Fruit fly (Drosophila melanogaster) whole organism, embryonic: ENCODE data around the gene CG14883.

Experiments used
- Asciz ChIP-seq: fragments of 200-800 bp; sonication (Bioruptor generic); optimal IDR thresholded peaks from 2 replicates; lab custom pipeline; 2017; ENCODE audit warnings: missing biosample characterization, mild to moderate bottlenecking, missing genetic modification characterization, missing genetic modification reagents
- CG10979 ChIP-seq: fragments of 200-800 bp; sonication (Bioruptor generic); optimal IDR thresholded peaks from 2 replicates; lab custom pipeline; 2018; ENCODE audit warnings: missing biosample characterization, mild to moderate bottlenecking, missing genetic modification characterization, moderate library complexity
- CG11085 ChIP-seq: fragments of 200-800 bp; sonication (Bioruptor generic); IDR thresholded peaks from 2 replicates; pipeline ENCODE4 v1.3.6; 2022; ENCODE audit warnings: missing biosample characterization, missing genetic modification characterization
- CG12769 ChIP-seq: fragments of 200-800 bp; sonication (Bioruptor generic); optimal IDR thresholded peaks from 2 replicates; lab custom pipeline; 2019; ENCODE audit warnings: missing biosample characterization, mild to moderate bottlenecking, missing genetic modification characterization, moderate library complexity
- CG32772 ChIP-seq: fragments of 200-800 bp; sonication (Bioruptor generic); IDR thresholded peaks from 2 replicates; pipeline ENCODE4 v1.3.6; 2022; ENCODE audit warnings: missing biosample characterization, missing genetic modification characterization
- CG6654 ChIP-seq: fragments of 200-800 bp; sonication (Bioruptor generic); optimal IDR thresholded peaks from 2 replicates; lab custom pipeline; 2017; ENCODE audit warnings: missing biosample characterization, mild to moderate bottlenecking, missing genetic modification characterization
- Fer2 ChIP-seq: fragments of 200-800 bp; sonication (Bioruptor generic); optimal IDR thresholded peaks from 2 replicates; lab custom pipeline; 2018; ENCODE audit warnings: missing biosample characterization, mild to moderate bottlenecking, missing genetic modification characterization, moderate library complexity
- Sin3A ChIP-seq: fragments of >200 bp; optimal IDR thresholded peaks from 2 replicates; lab custom pipeline; 2018
- chm ChIP-seq: fragments of 200-800 bp; sonication (Bioruptor generic); IDR thresholded peaks from 2 replicates; pipeline ENCODE4 v1.3.6; 2022; ENCODE audit warnings: missing biosample characterization, missing genetic modification characterization
- fd64A ChIP-seq: fragments of 200-800 bp; sonication (Bioruptor generic); optimal IDR thresholded peaks from 3 replicates; lab custom pipeline; 2018; ENCODE audit warnings: missing biosample characterization, mild to moderate bottlenecking, missing genetic modification characterization
- insv ChIP-seq, 2 experiments: fragments of 200-800 bp; sonication (Bioruptor generic); optimal IDR thresholded peaks; 3 replicates each; lab custom pipeline; 2016 to 2018; ENCODE audit warnings: missing biosample characterization in 2 of 2, missing genetic modification characterization in 2 of 2
- peb ChIP-seq: fragments of 200-800 bp; sonication (Bioruptor generic); IDR thresholded peaks from 2 replicates; pipeline ENCODE4 v1.3.6; 2022; ENCODE audit warnings: missing biosample characterization, missing genetic modification characterization
- sima ChIP-seq: fragments of 200-800 bp; sonication (Bioruptor generic); optimal IDR thresholded peaks from 2 replicates; lab custom pipeline; 2016; ENCODE audit warnings: missing biosample characterization, missing genetic modification characterization
- sqz ChIP-seq: fragments of 200-800 bp; sonication (Bioruptor generic); optimal IDR thresholded peaks from 3 replicates; lab custom pipeline; 2018; ENCODE audit warnings: missing biosample characterization, mild to moderate bottlenecking, missing genetic modification characterization

DNA sequence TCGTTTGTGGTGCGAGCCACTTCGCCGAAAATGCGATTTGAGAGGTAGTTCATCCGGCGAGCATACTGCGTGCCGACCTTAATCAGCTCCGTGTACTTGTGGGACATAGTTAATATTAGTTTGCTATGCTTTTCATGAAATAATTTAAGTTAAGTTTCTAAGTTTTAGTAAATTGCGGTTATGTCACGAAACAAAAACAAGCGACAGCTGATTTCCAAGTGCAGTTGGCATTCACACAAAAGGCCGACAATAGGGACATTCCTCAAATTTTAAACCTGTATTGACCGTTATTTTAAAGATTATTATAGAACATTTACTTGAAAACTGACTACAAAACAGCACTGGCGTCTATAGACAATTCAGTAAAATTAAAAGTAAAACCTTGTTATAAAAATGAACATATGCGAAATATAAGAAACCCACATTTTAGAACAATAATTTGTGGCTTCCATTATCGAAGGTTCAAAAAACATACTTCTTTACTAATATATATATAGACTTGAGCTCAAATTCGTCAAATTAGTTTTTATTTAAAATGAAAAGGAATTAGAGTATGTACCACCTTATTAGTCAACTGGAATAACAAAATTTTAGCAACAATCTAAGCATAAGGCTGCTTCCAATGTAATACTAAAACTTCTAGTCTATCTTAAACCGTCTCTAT, 19.3 kb upstream of the CG14883 start, which contains the start of gene mRpS33:
- TF ChIP-seq sima (GFP tag; lab: Kevin White, UChicago) = no peak
- TF ChIP-seq CG11085 (GFP tag; lab: Robert Waterston, UW) = no peak
- TF ChIP-seq fd64A (GFP tag; lab: Kevin White, UChicago) = no peak
- TF ChIP-seq chm (GFP tag; lab: Robert Waterston, UW) = no peak
- no peak for TF ChIP-seq Fer2 (tag; lab: Kevin White, UChicago)
- TF ChIP-seq peb (GFP tag; lab: Robert Waterston, UW) = no peak
- no peak for TF ChIP-seq CG10979
- TF ChIP-seq CG12769 = no peak
- no peak for TF ChIP-seq Asciz (GFP tag; lab: Kevin White, UChicago)
- no peak for TF ChIP-seq insv (GFP tag; optimal IDR thresholded peaks at IDR 0.05; lab: Kevin White, UChicago)
- no peak for TF ChIP-seq sqz
- TF ChIP-seq CG6654 (GFP tag; lab: Kevin White, UChicago) = no peak
- no peak for TF ChIP-seq CG32772 (GFP tag; lab: Robert Waterston, UW)
- no peak for TF ChIP-seq Sin3A
